Worm (Caenorhabditis elegans): Measurements from ENCODE around the gene T22E5.1.

ce11 chrX:6455157-6455556 is 42.5 kb downstream of the T22E5.1 start, which contains the start of gene nas-33:
- no peak for TF ChIP-seq tbx-2 (tag; optimal IDR thresholded peaks at IDR 0.05)
- TF ChIP-seq gmeb-2 (tag; optimal IDR thresholded peaks at IDR 0.05): no peak
- no peak for TF ChIP-seq hlh-30 (tag; optimal IDR thresholded peaks at IDR 0.05; ENCODE audit: insufficient read depth)
- no peak for TF ChIP-seq F13H6.1 (tag; optimal IDR thresholded peaks at IDR 0.05)
- no peak for TF ChIP-seq ref-2 (tag; optimal IDR thresholded peaks at IDR 0.05)
- TF ChIP-seq pqm-1 (tag; optimal IDR thresholded peaks at IDR 0.05): no peak
- no peak for TF ChIP-seq fkh-10 (GFP tag; optimal IDR thresholded peaks at IDR 0.05)
- TF ChIP-seq dve-1 (tag; optimal IDR thresholded peaks at IDR 0.05): no peak
- TF ChIP-seq pha-4 (tag; optimal IDR thresholded peaks at IDR 0.05): no peak
- TF ChIP-seq ahr-1 (tag; optimal IDR thresholded peaks at IDR 0.05): no peak
- no peak for TF ChIP-seq ama-1 (optimal IDR thresholded peaks at IDR 0.05)
- TF ChIP-seq nhr-11 (tag; optimal IDR thresholded peaks at IDR 0.05): no peak
